Worm (Caenorhabditis elegans) whole organism, late embryonic: ENCODE measurements around the gene K09E4.4.

Experiments used
- Y22D7AL.16 ChIP-seq: sonication (generic microtip); optimal IDR thresholded peaks from 2 replicates; lab custom pipeline; 2016; ENCODE audit warnings: missing genetic modification characterization, missing compliant biosample characterization
- ceh-19 ChIP-seq: fragments of 200-800 bp; sonication (Bioruptor generic); optimal IDR thresholded peaks from 2 replicates; lab custom pipeline; 2018; ENCODE audit warnings: mild to moderate bottlenecking, missing genetic modification characterization, missing compliant biosample characterization
- ceh-48 ChIP-seq: sonication (generic microtip); optimal IDR thresholded peaks from 2 replicates; lab custom pipeline; 2016; ENCODE audit warnings: missing genetic modification characterization, inconsistent platforms, missing compliant biosample characterization
- elt-2 ChIP-seq: sonication (generic microtip); optimal IDR thresholded peaks from 2 replicates; lab custom pipeline; 2016; ENCODE audit warnings: missing genetic modification reagents, missing genetic modification characterization, missing compliant biosample characterization
- ets-4 ChIP-seq: sonication (generic microtip); optimal IDR thresholded peaks from 2 replicates; lab custom pipeline; 2016; ENCODE audit warnings: missing genetic modification characterization, missing compliant biosample characterization
- nhr-11 ChIP-seq: fragments of 150-350 bp; optimal IDR thresholded peaks from 2 replicates; lab custom pipeline; 2014; ENCODE audit warnings: missing biosample characterization, missing genetic modification characterization
- pag-3 ChIP-seq: sonication (generic microtip); optimal IDR thresholded peaks from 2 replicates; lab custom pipeline; 2016; ENCODE audit warnings: missing compliant biosample characterization, missing genetic modification characterization, borderline replicate concordance
- pqm-1 ChIP-seq: sonication (generic microtip); optimal IDR thresholded peaks from 2 replicates; lab custom pipeline; 2016; ENCODE audit warnings: missing genetic modification characterization, missing compliant biosample characterization
- tbx-2 ChIP-seq: sonication (generic microtip); optimal IDR thresholded peaks from 2 replicates; lab custom pipeline; 2016; ENCODE audit warnings: missing genetic modification characterization, missing compliant biosample characterization
- ztf-16 ChIP-seq: sonication (generic microtip); optimal IDR thresholded peaks from 2 replicates; lab custom pipeline; 2017; ENCODE audit warnings: missing genetic modification characterization, missing compliant biosample characterization

- no peak for TF ChIP-seq pqm-1
- no peak for TF ChIP-seq nhr-11
- no peak for TF ChIP-seq ceh-19 (GFP tag; lab: Kevin White, UChicago)
- no peak for TF ChIP-seq pag-3 (tag; lab: Kevin White, UChicago)
- no peak for TF ChIP-seq ztf-16 (tag; lab: Kevin White, UChicago)
- no peak for TF ChIP-seq elt-2 (tag; lab: Kevin White, UChicago)
- no peak for TF ChIP-seq ets-4 (tag; lab: Kevin White, UChicago)
- no peak for TF ChIP-seq tbx-2 (tag; lab: Kevin White, UChicago)
- no peak for TF ChIP-seq Y22D7AL.16
- TF ChIP-seq ceh-48: no peak
These were observed 35.0 kb downstream of the K09E4.4 start for ce11 chrII:14086931-14087330.
